Worm (Caenorhabditis elegans): ENCODE data around the gene col-20.
A peak's percentile ranks its signal among the peaks of the same experiment; 100 is the strongest.
"Not testable (repeated sequence)": the region's sequence is repeated elsewhere in the genome, so short reads cannot be mapped to it uniquely, and the experiment has no call there.

The col-20 gene

ce11 chrII:4834761-4835160, 35.8 kb downstream of the col-20 start, which contains the start of the genes C33F10.11 and C33F10.1:
Gene C33F10.11, minus strand, starts transcription at chrII:4834861.
Gene C33F10.1, plus strand, starts transcription at chrII:4835023.
- TF ChIP-seq lin-13 (GFP tag; optimal IDR thresholded peaks at IDR 0.05) (no peak), D1046.2 (GFP tag; IDR thresholded peaks at IDR 0.05) (no peak), mxl-3 (GFP tag; optimal IDR thresholded peaks at IDR 0.05) (no peak), vab-7 (GFP tag; IDR thresholded peaks at IDR 0.05) (no peak), ceh-44 (GFP tag; IDR thresholded peaks at IDR 0.05) (no peak), mep-1 (tag; optimal IDR thresholded peaks at IDR 0.05) (no peak), Y75B8A.6 (GFP tag; IDR thresholded peaks at IDR 0.05) (no peak)

DNA sequence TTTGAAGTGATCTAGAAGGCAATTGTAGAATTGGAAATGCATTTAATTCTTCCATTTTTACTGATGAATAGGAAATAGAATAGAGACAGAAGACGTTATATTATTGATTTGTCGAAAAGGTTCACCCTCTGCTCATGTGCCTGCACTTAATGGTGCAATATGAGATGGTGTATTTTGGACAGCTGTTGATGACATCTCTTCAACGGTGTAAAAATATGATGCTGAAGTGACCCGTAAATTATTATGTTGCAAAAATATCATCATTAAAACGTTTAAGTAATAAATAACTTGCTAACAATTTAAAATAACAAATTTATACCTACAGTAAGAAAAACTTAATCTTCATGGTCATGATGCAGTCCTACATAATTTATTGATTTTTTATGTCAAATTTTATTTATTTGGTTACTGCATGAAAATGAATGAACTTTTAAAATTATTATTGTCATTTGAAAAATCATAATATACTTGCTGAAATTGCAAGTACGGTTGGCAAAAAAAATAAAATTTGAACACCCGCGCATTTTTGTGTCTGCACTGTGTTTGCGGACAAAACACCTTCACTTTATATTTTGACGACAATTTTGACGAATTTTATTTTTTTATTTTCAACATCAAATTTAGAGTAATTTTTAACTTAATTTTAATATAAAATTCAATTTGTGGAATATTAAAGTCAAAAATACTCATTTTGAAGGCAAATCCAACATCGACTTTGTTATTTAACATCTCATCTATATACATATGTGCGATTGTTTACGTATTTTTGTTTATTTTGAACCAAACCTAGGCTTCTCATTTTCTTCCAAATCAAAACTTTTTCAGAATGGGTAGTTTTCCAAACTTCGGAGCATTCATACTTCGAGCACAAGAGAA, 42.6 kb downstream of the col-20 start, which contains the start of the genes fbxb-88 and tbck-1:
TSS of gene fbxb-88 (minus strand) at position 151 of the 876 bp plus-strand sequence.
TSS of gene tbck-1 (plus strand) at position 826 of the 876 bp plus-strand sequence.
- TF ChIP-seq T20F7.1 (GFP tag; optimal IDR thresholded peaks at IDR 0.05), result peak; percentile 58
- peak; percentile 96 for TF ChIP-seq dpl-1 (GFP tag; optimal IDR thresholded peaks at IDR 0.05)
- peak; percentile 38 for TF ChIP-seq rbr-2 (tag; optimal IDR thresholded peaks at IDR 0.05)
- TF ChIP-seq spr-1 (tag; optimal IDR thresholded peaks at IDR 0.05), result no peak

DNA sequence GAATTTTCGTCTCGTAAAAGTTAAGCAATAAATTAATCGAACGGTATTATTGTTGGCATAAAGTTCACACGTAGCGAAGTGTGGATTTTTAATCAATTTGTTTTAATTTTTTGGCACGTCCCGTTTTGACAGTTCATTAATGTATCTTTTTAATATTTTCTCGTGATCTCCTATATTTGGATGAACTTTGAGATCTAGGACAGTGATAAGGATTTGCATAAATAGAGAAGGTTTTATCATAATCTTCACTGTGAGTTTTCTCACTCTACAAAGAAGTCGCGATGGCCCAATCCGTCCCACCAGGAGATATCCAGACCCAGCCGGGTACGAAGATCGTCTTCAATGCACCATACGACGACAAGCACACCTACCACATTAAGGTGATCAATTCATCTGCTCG, 45.5 kb downstream of the col-20 start, which contains the start of the genes C33F10.8 and msp-40:
TSS of gene C33F10.8 (minus strand) at position 101 of the 400 bp plus-strand sequence.
TSS of gene msp-40 (plus strand) at position 282 of the 400 bp plus-strand sequence.
- not testable (repeated sequence) for TF ChIP-seq daf-8 (GFP tag; IDR thresholded peaks at IDR 0.05); lir-3 (tag; optimal IDR thresholded peaks at IDR 0.05); nhr-41 (GFP tag; IDR thresholded peaks at IDR 0.05)

ce11 chrII:4822610-4823009, 48.0 kb downstream of the col-20 start:
- TF ChIP-seq lin-15B (tag; optimal IDR thresholded peaks at IDR 0.05) (no peak), nhr-28 (tag; optimal IDR thresholded peaks at IDR 0.05) (peak; percentile 87)

DNA sequence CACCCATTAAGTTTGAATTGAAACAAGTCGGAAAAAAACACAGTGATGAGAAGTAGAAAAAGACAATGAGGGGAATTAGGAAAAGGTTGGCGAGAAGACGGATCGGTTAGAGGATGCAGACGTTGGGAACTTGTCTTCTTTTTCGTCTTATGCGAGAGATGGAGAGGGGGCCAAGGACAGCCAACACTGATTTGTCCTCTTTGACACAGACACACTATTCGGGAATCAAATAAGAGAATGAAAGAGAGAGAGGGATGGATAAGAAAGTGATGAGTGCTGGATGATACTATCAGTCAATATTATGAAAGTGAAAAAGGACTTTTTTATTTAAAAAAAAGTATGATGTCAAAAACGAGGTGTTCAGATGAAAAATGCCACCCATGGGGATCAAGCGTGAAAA, 48.9 kb downstream of the col-20 start, which contains the start of gene lact-5:
TSS of gene lact-5 (minus strand) at position 1 of the 400 bp plus-strand sequence.
- peak; percentile 22 for TF ChIP-seq mxl-3 (GFP tag; optimal IDR thresholded peaks at IDR 0.05)
- no peak for TF ChIP-seq gei-8 (GFP tag; optimal IDR thresholded peaks at IDR 0.05)
- TF ChIP-seq egl-27 (tag; optimal IDR thresholded peaks at IDR 0.05), result no peak
- TF ChIP-seq nhr-28 (tag; optimal IDR thresholded peaks at IDR 0.05), result peak; percentile 64
- peak; percentile 46 for TF ChIP-seq nhr-48 (tag; optimal IDR thresholded peaks at IDR 0.05)
